Worm (Caenorhabditis elegans) whole organism, L4 larva: ENCODE data around the gene tatn-1.
A peak's percentile ranks its signal among the peaks of the same experiment; 100 is the strongest.

Source experiments
- D1046.2 ChIP-seq: fragments of 200-800 bp; sonication (Bioruptor generic); IDR thresholded peaks from 2 replicates; pipeline ENCODE4 v1.3.6; 2022; ENCODE audit warnings: missing genetic modification characterization, missing compliant biosample characterization
- F37D6.2 ChIP-seq: sonication (generic microtip); optimal IDR thresholded peaks from 2 replicates; lab custom pipeline; 2016; ENCODE audit warnings: mild to moderate bottlenecking, missing genetic modification characterization, missing compliant biosample characterization
- T26A8.4 ChIP-seq: fragments of 200-800 bp; sonication (Bioruptor generic); IDR thresholded peaks from 2 replicates; pipeline ENCODE4 v1.3.6; 2022; ENCODE audit warnings: missing genetic modification characterization, missing compliant biosample characterization
- Y48G9A.11 ChIP-seq: fragments of 200-800 bp; sonication (Bioruptor generic); IDR thresholded peaks from 2 replicates; pipeline ENCODE4 v1.3.6; 2022; ENCODE audit warnings: missing genetic modification reagents, missing genetic modification characterization, missing compliant biosample characterization
- Y5F2A.4 ChIP-seq: fragments of 200-800 bp; sonication (Bioruptor generic); optimal IDR thresholded peaks from 2 replicates; lab custom pipeline; 2018; ENCODE audit warnings: mild to moderate bottlenecking, missing genetic modification characterization, missing compliant biosample characterization
- Y75B8A.6 ChIP-seq: fragments of 200-800 bp; sonication (Bioruptor generic); IDR thresholded peaks from 2 replicates; pipeline ENCODE4 v1.3.6; 2022; ENCODE audit warnings: missing genetic modification reagents, missing genetic modification characterization, missing compliant biosample characterization
- ceh-20 ChIP-seq: fragments of 200-800 bp; sonication (Bioruptor generic); IDR thresholded peaks from 2 replicates; pipeline ENCODE4 v1.3.6; 2022; ENCODE audit warnings: missing genetic modification reagents, missing genetic modification characterization, missing compliant biosample characterization
- ceh-28 ChIP-seq: fragments of 150-350 bp; optimal IDR thresholded peaks from 2 replicates; lab custom pipeline; 2014; ENCODE audit warnings: missing biosample characterization, missing genetic modification reagents, missing genetic modification characterization
- ceh-32 ChIP-seq: sonication (generic microtip); optimal IDR thresholded peaks from 2 replicates; lab custom pipeline; 2016; ENCODE audit warnings: mild to moderate bottlenecking, missing genetic modification characterization, missing compliant biosample characterization; ENCODE audit not compliant: poor library complexity
- ceh-82 ChIP-seq: sonication (generic microtip); optimal IDR thresholded peaks from 2 replicates; lab custom pipeline; 2017; ENCODE audit warnings: missing biosample characterization, missing genetic modification characterization
- ces-1 ChIP-seq: fragments of 150-350 bp; sonication (generic microtip); optimal IDR thresholded peaks from 4 replicates; lab custom pipeline; 2014; ENCODE audit warnings: missing biosample characterization, missing genetic modification reagents, missing genetic modification characterization
- cey-2 ChIP-seq: sonication (generic microtip); optimal IDR thresholded peaks from 3 replicates; lab custom pipeline; 2017; ENCODE audit warnings: missing genetic modification characterization, mild to moderate bottlenecking, missing compliant biosample characterization, antibody characterized with exemption, borderline replicate concordance; ENCODE audit not compliant: insufficient read depth
- daf-16 ChIP-seq, 3 experiments: sonication (generic microtip); optimal IDR thresholded peaks; 2 replicates each; lab custom pipeline; 2016 to 2017; ENCODE audit warnings: missing genetic modification characterization in 3 of 3, missing genetic modification reagents in 3 of 3, mild to moderate bottlenecking in 2 of 3, missing compliant biosample characterization in 2 of 3, missing biosample characterization in 1 of 3, moderate library complexity in 1 of 3
- daf-19 ChIP-seq: fragments of 200-800 bp; sonication (Bioruptor generic); conservative IDR thresholded peaks from 2 replicates; pipeline ENCODE4 v1.3.6; 2022; ENCODE audit warnings: missing genetic modification characterization, missing compliant biosample characterization
- duxl-1 ChIP-seq: sonication (generic microtip); optimal IDR thresholded peaks from 2 replicates; lab custom pipeline; 2016; ENCODE audit warnings: mild to moderate bottlenecking, missing genetic modification characterization, moderate library complexity, missing compliant biosample characterization; ENCODE audit not compliant: poor library complexity
- fkh-10 ChIP-seq: fragments of 150-350 bp; optimal IDR thresholded peaks from 2 replicates; lab custom pipeline; 2014; ENCODE audit warnings: missing biosample characterization, missing genetic modification reagents, missing genetic modification characterization
- hlh-30 ChIP-seq: sonication (generic microtip); optimal IDR thresholded peaks from 2 replicates; lab custom pipeline; 2017; ENCODE audit warnings: antibody characterized with exemption, mild to moderate bottlenecking, missing genetic modification characterization, missing compliant biosample characterization; ENCODE audit not compliant: insufficient read depth
- hmg-1.1 ChIP-seq: fragments of 200-800 bp; sonication (Bioruptor generic); IDR thresholded peaks from 2 replicates; pipeline ENCODE4 v1.3.6; 2022; ENCODE audit warnings: missing genetic modification reagents, missing genetic modification characterization, missing compliant biosample characterization
- lim-7 ChIP-seq: fragments of 200-800 bp; sonication (Bioruptor generic); IDR thresholded peaks from 2 replicates; pipeline ENCODE4 v1.3.6; 2022; ENCODE audit warnings: missing genetic modification characterization, missing compliant biosample characterization
- lin-1 ChIP-seq: fragments of 200-800 bp; sonication (Bioruptor generic); IDR thresholded peaks from 2 replicates; pipeline ENCODE4 v1.3.6; 2022; ENCODE audit warnings: missing genetic modification reagents, missing genetic modification characterization, missing compliant biosample characterization
- lir-3 ChIP-seq: sonication (generic microtip); optimal IDR thresholded peaks from 2 replicates; lab custom pipeline; 2016; ENCODE audit warnings: mild to moderate bottlenecking, missing genetic modification characterization, missing compliant biosample characterization
- lsy-2 ChIP-seq, 2 experiments: fragments of 150-350 bp in 1 of 2; sonication (generic microtip) in 1 of 2; optimal IDR thresholded peaks; 2 replicates each; lab custom pipeline; 2014 to 2017; ENCODE audit warnings: missing biosample characterization in 2 of 2, missing genetic modification characterization in 2 of 2
- madf-5 ChIP-seq, 2 experiments: fragments of 200-800 bp; sonication (Bioruptor generic); IDR thresholded peaks; 2 replicates each; pipeline ENCODE4 v1.3.6; 2022; ENCODE audit warnings: missing compliant biosample characterization in 2 of 2, missing genetic modification characterization in 2 of 2
- mdl-1 ChIP-seq, 2 experiments: fragments of 150-350 bp in 1 of 2; sonication (generic microtip) in 1 of 2; optimal IDR thresholded peaks; 2 replicates each; lab custom pipeline; 2014 to 2017; ENCODE audit warnings: missing biosample characterization in 2 of 2, missing genetic modification characterization in 2 of 2
- mes-2 ChIP-seq: sonication (generic microtip); optimal IDR thresholded peaks from 2 replicates; lab custom pipeline; 2016; ENCODE audit warnings: missing genotype, mild to moderate bottlenecking, missing genetic modification characterization, missing compliant biosample characterization; ENCODE audit not compliant: poor library complexity, severe bottlenecking
- mxl-3 ChIP-seq: fragments of 200-800 bp; sonication (Bioruptor generic); optimal IDR thresholded peaks from 2 replicates; lab custom pipeline; 2018; ENCODE audit warnings: mild to moderate bottlenecking, missing genetic modification characterization, missing compliant biosample characterization
- nhr-10 ChIP-seq: fragments of 150-350 bp; optimal IDR thresholded peaks from 2 replicates; lab custom pipeline; 2014; ENCODE audit warnings: missing biosample characterization, missing genetic modification characterization
- nhr-11 ChIP-seq: fragments of 150-350 bp; optimal IDR thresholded peaks from 2 replicates; lab custom pipeline; 2014; ENCODE audit warnings: missing biosample characterization, missing genetic modification characterization
- nhr-111 ChIP-seq: fragments of 200-800 bp; sonication (Bioruptor generic); optimal IDR thresholded peaks from 2 replicates; lab custom pipeline; 2018; ENCODE audit warnings: mild to moderate bottlenecking, missing genetic modification characterization, missing compliant biosample characterization
- nhr-237 ChIP-seq: sonication (generic microtip); optimal IDR thresholded peaks from 2 replicates; lab custom pipeline; 2017; ENCODE audit warnings: missing biosample characterization, missing genetic modification characterization
- nhr-41 ChIP-seq: fragments of 200-800 bp; sonication (Bioruptor generic); IDR thresholded peaks from 2 replicates; pipeline ENCODE4 v1.3.6; 2022; ENCODE audit warnings: missing genetic modification reagents, missing genetic modification characterization, missing compliant biosample characterization
- nhr-42 ChIP-seq: fragments of 200-800 bp; sonication (Bioruptor generic); IDR thresholded peaks from 2 replicates; pipeline ENCODE4 v1.3.6; 2022; ENCODE audit warnings: missing genetic modification characterization, missing compliant biosample characterization
- nhr-48 ChIP-seq: sonication (generic microtip); optimal IDR thresholded peaks from 2 replicates; lab custom pipeline; 2016; ENCODE audit warnings: mild to moderate bottlenecking, missing genetic modification characterization, missing compliant biosample characterization
- pha-4 ChIP-seq, 2 experiments: fragments of 150-350 bp in 1 of 2; fragments of 200-800 bp in 1 of 2; sonication (Bioruptor generic) in 1 of 2; IDR thresholded peaks in 1 of 2; optimal IDR thresholded peaks in 1 of 2; 2 replicates each; pipeline versions ENCODE4 v1.3.6 to Lab custom; 2014 to 2022; ENCODE audit warnings: missing genetic modification characterization in 2 of 2, missing genetic modification reagents in 2 of 2, missing biosample characterization in 1 of 2, missing compliant biosample characterization in 1 of 2
- php-3 ChIP-seq: fragments of 200-800 bp; sonication (Bioruptor generic); IDR thresholded peaks from 2 replicates; pipeline ENCODE4 v1.3.6; 2022; ENCODE audit warnings: missing genetic modification reagents, missing genetic modification characterization, missing compliant biosample characterization
- pqm-1 ChIP-seq: sonication (generic microtip); optimal IDR thresholded peaks from 2 replicates; lab custom pipeline; 2017; ENCODE audit warnings: missing biosample characterization, missing genetic modification characterization
- rbr-2 ChIP-seq: sonication (generic microtip); optimal IDR thresholded peaks from 2 replicates; lab custom pipeline; 2016; ENCODE audit warnings: missing genotype, missing genetic modification characterization, missing compliant biosample characterization
- snpc-1.2 ChIP-seq: fragments of 200-800 bp; sonication (Bioruptor generic); IDR thresholded peaks from 2 replicates; pipeline ENCODE4 v1.3.6; 2022; ENCODE audit warnings: missing genetic modification reagents, missing genetic modification characterization, missing compliant biosample characterization
- spr-3 ChIP-seq: fragments of 200-800 bp; sonication (Bioruptor generic); optimal IDR thresholded peaks from 2 replicates; lab custom pipeline; 2018; ENCODE audit warnings: mild to moderate bottlenecking, missing genetic modification characterization, missing compliant biosample characterization
- tag-97 ChIP-seq: fragments of 200-800 bp; sonication (Bioruptor generic); IDR thresholded peaks from 2 replicates; pipeline ENCODE4 v1.3.6; 2022; ENCODE audit warnings: missing genetic modification characterization, missing compliant biosample characterization
- tra-1 ChIP-seq: fragments of 200-800 bp; sonication (Bioruptor generic); IDR thresholded peaks from 2 replicates; pipeline ENCODE4 v1.3.6; 2022; ENCODE audit warnings: missing genetic modification reagents, missing genetic modification characterization, missing compliant biosample characterization
- unc-130 ChIP-seq: sonication (generic microtip); optimal IDR thresholded peaks from 2 replicates; lab custom pipeline; 2016; ENCODE audit warnings: missing genetic modification reagents, missing genetic modification characterization, missing compliant biosample characterization
- unc-39 ChIP-seq: sonication (generic microtip); optimal IDR thresholded peaks from 2 replicates; lab custom pipeline; 2017; ENCODE audit warnings: missing biosample characterization, missing genetic modification characterization
- unc-62 ChIP-seq, 3 experiments: fragments of 150-350 bp in 1 of 3; sonication (generic microtip); optimal IDR thresholded peaks in 2 of 3; peaks in 1 of 3; 1 replicate in 1 of 3; 2 replicates in 2 of 3; lab custom pipeline; 2014 to 2017; ENCODE audit warnings: missing biosample characterization in 3 of 3, missing genetic modification characterization in 3 of 3, missing genetic modification reagents in 3 of 3, missing genotype in 1 of 3
- zfp-3 ChIP-seq: fragments of 200-800 bp; sonication (Bioruptor generic); conservative IDR thresholded peaks from 2 replicates; pipeline ENCODE4 v1.3.6; 2022; ENCODE audit warnings: missing genetic modification reagents, missing genetic modification characterization, missing compliant biosample characterization
- ztf-11 ChIP-seq: fragments of 150-350 bp; optimal IDR thresholded peaks from 2 replicates; lab custom pipeline; 2014; ENCODE audit warnings: missing biosample characterization, missing genetic modification characterization

tatn-1 gene

ce11 chrX:14818464-14819259 lies 27.9 kb downstream of the tatn-1 start, which contains the start of gene epn-1 (continued):
- TF ChIP-seq pha-4 (GFP tag; IDR thresholded peaks at IDR 0.05; lab: Robert Waterston, UW) (peak; percentile 96), pha-4 (tag; optimal IDR thresholded peaks at IDR 0.05; lab: Kevin White, UChicago) (no peak), lin-1 (GFP tag; lab: Robert Waterston, UW) (peak; percentile 96), duxl-1 (peak; percentile 71), lsy-2 (tag; optimal IDR thresholded peaks at IDR 0.05; lab: Kevin White, UChicago) (peak; percentile 89 to 90), pqm-1 (peak; percentile 23), spr-3 (GFP tag; lab: Kevin White, UChicago) (peak; percentile 84), snpc-1.2 (GFP tag; lab: Robert Waterston, UW) (no peak; the same call in 1 of the 2 replicates), Y48G9A.11 (no peak), nhr-41 (GFP tag; lab: Robert Waterston, UW) (peak; percentile 68; the same call in 1 of the 2 replicates), Y75B8A.6 (GFP tag; lab: Robert Waterston, UW) (0 out of 2 replicates have a peak, but pooled peaks have one; percentile 3), D1046.2 (GFP tag; lab: Robert Waterston, UW) (peak; percentile 81; the same call in 1 of the 2 replicates), unc-62 (GFP tag; optimal IDR thresholded peaks at IDR 0.05 in 1 of 2; lab: Kevin White, UChicago) (peak in 1 of 2 experiments; percentile 100), unc-62 (tag; optimal IDR thresholded peaks at IDR 0.05; lab: Kevin White, UChicago) (peak; percentile 21), daf-16 (GFP tag; optimal IDR thresholded peaks at IDR 0.05; lab: Kevin White, UChicago) (peak; percentile 84 to 95), daf-16 (tag; optimal IDR thresholded peaks at IDR 0.05; lab: Kevin White, UChicago) (peak; percentile 84), tra-1 (GFP tag; lab: Robert Waterston, UW) (peak; percentile 99), ces-1 (GFP tag; lab: Kevin White, UChicago) (no peak), nhr-237 (tag; lab: Kevin White, UChicago) (peak; percentile 51), cey-2 (tag; lab: Kevin White, UChicago) (no peak), unc-130 (GFP tag; lab: Kevin White, UChicago) (peak; percentile 53), ceh-20 (GFP tag; lab: Robert Waterston, UW) (peak; percentile 98), nhr-42 (GFP tag; lab: Robert Waterston, UW) (peak; percentile 95), T26A8.4 (GFP tag; lab: Robert Waterston, UW) (peak; percentile 94), mdl-1 (tag; optimal IDR thresholded peaks at IDR 0.05; lab: Kevin White, UChicago) (peak; percentile 100), rbr-2 (tag; lab: Kevin White, UChicago) (peak; percentile 97), ceh-82 (tag; lab: Kevin White, UChicago) (no peak), nhr-11 (tag; lab: Kevin White, UChicago) (peak; percentile 96), daf-19 (no peak), ztf-11 (tag; lab: Kevin White, UChicago) (no peak), nhr-111 (GFP tag; lab: Kevin White, UChicago) (peak; percentile 48), unc-39 (tag; lab: Kevin White, UChicago) (peak; percentile 71), nhr-10 (tag; lab: Kevin White, UChicago) (peak; percentile 96), lim-7 (peak; percentile 65), tag-97 (GFP tag; lab: Robert Waterston, UW) (no peak), lir-3 (tag; lab: Kevin White, UChicago) (peak; percentile 84), hlh-30 (tag; lab: Kevin White, UChicago) (peak; percentile 100), nhr-48 (peak; percentile 99), php-3 (GFP tag; lab: Robert Waterston, UW) (peak; percentile 92), mxl-3 (GFP tag; lab: Kevin White, UChicago) (peak; percentile 99), Y5F2A.4 (peak; percentile 31), hmg-1.1 (GFP tag; lab: Robert Waterston, UW) (peak; percentile 99), mes-2 (tag; lab: Kevin White, UChicago) (peak; percentile 80), F37D6.2 (tag; lab: Kevin White, UChicago) (peak; percentile 94), zfp-3 (GFP tag; lab: Robert Waterston, UW) (peak; percentile 83), madf-5 (GFP tag; IDR thresholded peaks at IDR 0.05; lab: Robert Waterston, UW) (peak in 1 of 2 experiments; percentile 50; a peak in 1 of 4 replicates), ceh-32 (tag; lab: Kevin White, UChicago) (peak; percentile 65), ceh-28 (tag; lab: Kevin White, UChicago) (peak; percentile 39), fkh-10 (peak; percentile 89)
